Fruit fly (Drosophila melanogaster) whole organism, wandering third instar larva: ENCODE results near the gene lilli.

ENCODE experiments used
- Abd-B ChIP-seq: fragments of >200 bp; optimal IDR thresholded peaks from 2 replicates; lab custom pipeline; 2017; ENCODE audit warnings: missing biosample characterization, missing genetic modification characterization
- CG32264 ChIP-seq: fragments of 200-800 bp; sonication (Bioruptor generic); optimal IDR thresholded peaks from 2 replicates; lab custom pipeline; 2016; ENCODE audit warnings: missing biosample characterization, missing genetic modification characterization
- CG9705 ChIP-seq: fragments of 200-800 bp; sonication (Bioruptor generic); optimal IDR thresholded peaks from 2 replicates; lab custom pipeline; 2018; ENCODE audit warnings: missing biosample characterization, mild to moderate bottlenecking, missing genetic modification characterization
- CrebA ChIP-seq: fragments of 200-800 bp; sonication (Bioruptor generic); optimal IDR thresholded peaks from 2 replicates; lab custom pipeline; 2016; ENCODE audit warnings: missing biosample characterization, mild to moderate bottlenecking, missing genetic modification characterization, borderline replicate concordance
- Dfd ChIP-seq: fragments of >200 bp; optimal IDR thresholded peaks from 2 replicates; lab custom pipeline; 2017; ENCODE audit warnings: missing biosample characterization, missing genetic modification characterization
- Dif ChIP-seq: fragments of 200-275, 200-300 bp; sonication (Bioruptor generic); optimal IDR thresholded peaks from 2 replicates; lab custom pipeline; 2018; ENCODE audit warnings: missing biosample characterization, missing genetic modification characterization; ENCODE audit not compliant: partially characterized antibody
- GATAd ChIP-seq: sonication (Bioruptor generic); optimal IDR thresholded peaks from 2 replicates; lab custom pipeline; 2016; ENCODE audit warnings: missing biosample characterization, missing genetic modification characterization
- HLH106 ChIP-seq: fragments of 200-800 bp; optimal IDR thresholded peaks from 3 replicates; lab custom pipeline; 2019; ENCODE audit warnings: missing biosample characterization, mild to moderate bottlenecking, missing genetic modification characterization, moderate library complexity
- Hr78 ChIP-seq: fragments of >200 bp; optimal IDR thresholded peaks from 2 replicates; lab custom pipeline; 2017; ENCODE audit warnings: missing biosample characterization, missing genetic modification characterization
- Hr83 ChIP-seq: fragments of 200-300 bp; sonication (Bioruptor generic); optimal IDR thresholded peaks from 2 replicates; lab custom pipeline; 2016; ENCODE audit warnings: missing biosample characterization, mild to moderate bottlenecking, missing genetic modification characterization, moderate library complexity; ENCODE audit not compliant: poor library complexity, severe bottlenecking
- Jra ChIP-seq: sonication (Bioruptor generic); optimal IDR thresholded peaks from 2 replicates; lab custom pipeline; 2016; ENCODE audit warnings: missing biosample characterization, missing genetic modification characterization
- Mio ChIP-seq: sonication (Bioruptor generic); optimal IDR thresholded peaks from 2 replicates; lab custom pipeline; 2016; ENCODE audit warnings: missing biosample characterization, missing genetic modification characterization
- Myc ChIP-seq: fragments of >200 bp; optimal IDR thresholded peaks from 2 replicates; lab custom pipeline; 2017
- N ChIP-seq: fragments of >200 bp; optimal IDR thresholded peaks from 2 replicates; lab custom pipeline; 2018; ENCODE audit warnings: missing biosample characterization, missing external identifiers, missing genetic modification characterization
- OdsH ChIP-seq: fragments of 200-800 bp; sonication (Bioruptor generic); optimal IDR thresholded peaks from 2 replicates; lab custom pipeline; 2016; ENCODE audit warnings: missing biosample characterization, mild to moderate bottlenecking, missing genetic modification characterization
- Sp1 ChIP-seq: fragments of 200-800 bp; sonication (Bioruptor generic); optimal IDR thresholded peaks from 3 replicates; lab custom pipeline; 2019; ENCODE audit warnings: missing biosample characterization, mild to moderate bottlenecking, missing genetic modification characterization, moderate library complexity
- Vsx2 ChIP-seq: fragments of 200-300, 225-300 bp; sonication (Bioruptor generic); optimal IDR thresholded peaks from 2 replicates; lab custom pipeline; 2018; ENCODE audit warnings: missing biosample characterization, missing genetic modification characterization; ENCODE audit not compliant: partially characterized antibody
- br ChIP-seq: fragments of 200-800 bp; sonication (Bioruptor generic); optimal IDR thresholded peaks from 2 replicates; lab custom pipeline; 2016; ENCODE audit warnings: missing biosample characterization, missing genetic modification characterization
- dl ChIP-seq, 2 experiments: fragments of 175-275, 200-275 bp in 1 of 2; fragments of 200-275 bp in 1 of 2; sonication (Bioruptor generic); optimal IDR thresholded peaks; lab custom pipeline; 2018; ENCODE audit warnings: mild to moderate bottlenecking in 2 of 2, missing biosample characterization in 2 of 2, missing genetic modification characterization in 2 of 2, moderate library complexity in 2 of 2; ENCODE audit not compliant: partially characterized antibody in 2 of 2, insufficient read depth in 1 of 2
- dmrt93B ChIP-seq: fragments of 200-800 bp; sonication (Bioruptor generic); optimal IDR thresholded peaks from 2 replicates; lab custom pipeline; 2018; ENCODE audit warnings: missing biosample characterization, mild to moderate bottlenecking, missing genetic modification characterization
- dsf ChIP-seq: sonication (Bioruptor generic); optimal IDR thresholded peaks from 2 replicates; lab custom pipeline; 2016; ENCODE audit warnings: missing biosample characterization, missing genetic modification characterization, borderline replicate concordance
- ey ChIP-seq: fragments of 200-800 bp; sonication (Bioruptor generic); optimal IDR thresholded peaks from 2 replicates; lab custom pipeline; 2016; ENCODE audit warnings: missing biosample characterization, missing genetic modification characterization
- foxo ChIP-seq, 2 experiments: fragments of 200-800 bp; sonication (Bioruptor generic); optimal IDR thresholded peaks; 2 replicates in 1 of 2; 3 replicates in 1 of 2; lab custom pipeline; 2016 to 2017; ENCODE audit warnings: missing biosample characterization in 2 of 2, missing genetic modification characterization in 2 of 2
- fru ChIP-seq: fragments of 200-800 bp; sonication (Bioruptor generic); optimal IDR thresholded peaks from 3 replicates; lab custom pipeline; 2016; ENCODE audit warnings: missing biosample characterization, mild to moderate bottlenecking, missing genetic modification characterization
- h ChIP-seq: fragments of 200-800 bp; sonication (Bioruptor generic); optimal IDR thresholded peaks from 3 replicates; lab custom pipeline; 2016; ENCODE audit warnings: missing biosample characterization, mild to moderate bottlenecking, missing genetic modification characterization
- jim ChIP-seq: fragments of 175-275, 200-325 bp; sonication (Bioruptor generic); optimal IDR thresholded peaks from 2 replicates; lab custom pipeline; 2016; ENCODE audit warnings: missing biosample characterization, mild to moderate bottlenecking, missing genetic modification characterization
- lola ChIP-seq: fragments of >200 bp; optimal IDR thresholded peaks from 2 replicates; lab custom pipeline; 2017; ENCODE audit warnings: missing biosample characterization, missing genetic modification characterization
- pan ChIP-seq: fragments of >200 bp; optimal IDR thresholded peaks from 2 replicates; lab custom pipeline; 2017
- psq ChIP-seq: fragments of 200-800 bp; sonication (Bioruptor generic); optimal IDR thresholded peaks from 3 replicates; lab custom pipeline; 2017; ENCODE audit warnings: missing biosample characterization, mild to moderate bottlenecking, missing genetic modification characterization, moderate library complexity
- sage ChIP-seq: fragments of 200-800 bp; sonication (Bioruptor generic); optimal IDR thresholded peaks from 2 replicates; lab custom pipeline; 2016; ENCODE audit warnings: missing biosample characterization, mild to moderate bottlenecking, missing genetic modification characterization
- sv ChIP-seq: fragments of 200-800 bp; sonication (Bioruptor generic); optimal IDR thresholded peaks from 3 replicates; lab custom pipeline; 2016; ENCODE audit warnings: missing biosample characterization, missing genetic modification characterization
- tai ChIP-seq: sonication (Bioruptor generic); optimal IDR thresholded peaks from 2 replicates; lab custom pipeline; 2016; ENCODE audit warnings: missing biosample characterization, missing genetic modification characterization
- usp ChIP-seq: fragments of >200 bp; optimal IDR thresholded peaks from 2 replicates; lab custom pipeline; 2017; ENCODE audit warnings: missing biosample characterization, missing genetic modification characterization
- woc ChIP-seq: sonication (Bioruptor generic); optimal IDR thresholded peaks from 2 replicates; lab custom pipeline; 2016; ENCODE audit warnings: missing biosample characterization, mild to moderate bottlenecking, missing genetic modification characterization

lilli gene

DNA sequence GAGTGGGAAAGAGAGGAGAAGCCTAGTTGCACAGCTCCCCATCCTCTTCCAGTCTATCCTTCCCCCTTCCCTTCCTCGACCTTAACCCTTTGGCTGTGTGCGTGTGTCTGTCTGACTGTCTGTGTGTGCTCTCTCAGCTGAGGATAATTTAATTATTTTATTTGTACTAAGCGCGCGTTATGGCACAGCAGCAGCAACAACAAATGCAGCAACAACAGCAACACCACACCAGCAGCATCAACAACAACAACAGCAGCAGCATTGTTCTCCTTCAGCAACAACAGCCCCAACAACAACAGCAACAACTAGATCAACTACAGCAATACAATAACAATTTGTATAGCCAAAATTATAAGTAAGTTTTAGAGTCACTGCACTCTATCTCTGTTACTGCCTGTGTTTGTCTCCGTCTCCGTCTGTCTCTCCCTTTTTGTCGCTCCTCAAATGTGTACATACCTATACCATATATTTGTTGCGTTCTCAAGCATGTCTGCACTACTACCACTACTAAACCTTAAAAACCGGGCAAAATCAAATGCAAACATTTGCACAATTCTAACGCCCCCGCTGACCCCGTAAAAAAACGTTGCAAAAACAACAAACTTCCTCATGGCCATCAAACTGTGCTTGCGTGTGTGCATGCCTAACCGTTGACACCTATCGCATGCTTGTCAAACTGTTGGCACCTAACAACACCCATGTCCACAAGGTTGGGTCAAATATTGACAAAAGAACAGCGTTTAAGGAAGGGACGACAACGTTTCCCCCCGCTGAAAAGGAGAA, 59.9 kb downstream of the lilli start:
- TF ChIP-seq sv, result no peak
- TF ChIP-seq Myc, result peak; percentile 36
- TF ChIP-seq dsf (GFP tag; lab: Kevin White, UChicago), result no peak
- TF ChIP-seq h (GFP tag; lab: Kevin White, UChicago), result no peak
- TF ChIP-seq jim (GFP tag; lab: Kevin White, UChicago), result no peak
- no peak for TF ChIP-seq tai (GFP tag; lab: Kevin White, UChicago)
- no peak for TF ChIP-seq usp (GFP tag; lab: Kevin White, UChicago)
- no peak for TF ChIP-seq CG9705 (GFP tag; lab: Kevin White, UChicago)
- no peak for TF ChIP-seq sage (GFP tag; lab: Kevin White, UChicago)
- no peak for TF ChIP-seq Jra (GFP tag; lab: Kevin White, UChicago)
- no peak for TF ChIP-seq Sp1 (GFP tag; lab: Kevin White, UChicago)
- TF ChIP-seq OdsH (GFP tag; lab: Kevin White, UChicago), result no peak
- TF ChIP-seq Vsx2 (GFP tag; lab: Kevin White, UChicago), result no peak
- peak; percentile 83 for TF ChIP-seq Dfd
- TF ChIP-seq, all 38 proteins: peak for 2

DNA sequence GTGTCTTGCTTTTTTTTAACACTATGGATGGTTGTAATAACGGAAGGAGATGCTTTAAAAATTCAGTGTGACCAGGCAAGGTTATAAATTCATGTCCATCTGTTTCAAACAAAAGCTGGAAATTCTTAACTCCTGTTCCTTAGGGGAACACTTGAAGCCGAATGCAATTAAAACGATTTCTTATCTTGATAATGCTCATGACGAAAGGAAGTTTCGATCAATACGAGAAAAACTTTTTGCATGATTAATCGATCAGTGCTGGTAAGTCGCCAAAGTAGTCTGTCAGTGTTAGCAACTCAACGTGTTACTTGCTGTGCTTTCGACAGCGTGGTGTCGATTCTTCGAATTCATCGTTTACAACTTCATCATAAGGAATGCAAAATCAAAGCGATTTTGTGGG, 68.7 kb downstream of the lilli start, which contains the start of gene Rbp9:
Gene Rbp9, plus strand, starts transcription at position 291 of the 400 bp plus-strand sequence.
- TF ChIP-seq Sp1 (GFP tag; lab: Kevin White, UChicago), result no peak
- TF ChIP-seq ey, result no peak
- no peak for TF ChIP-seq Abd-B (GFP tag; lab: Kevin White, UChicago)

DNA sequence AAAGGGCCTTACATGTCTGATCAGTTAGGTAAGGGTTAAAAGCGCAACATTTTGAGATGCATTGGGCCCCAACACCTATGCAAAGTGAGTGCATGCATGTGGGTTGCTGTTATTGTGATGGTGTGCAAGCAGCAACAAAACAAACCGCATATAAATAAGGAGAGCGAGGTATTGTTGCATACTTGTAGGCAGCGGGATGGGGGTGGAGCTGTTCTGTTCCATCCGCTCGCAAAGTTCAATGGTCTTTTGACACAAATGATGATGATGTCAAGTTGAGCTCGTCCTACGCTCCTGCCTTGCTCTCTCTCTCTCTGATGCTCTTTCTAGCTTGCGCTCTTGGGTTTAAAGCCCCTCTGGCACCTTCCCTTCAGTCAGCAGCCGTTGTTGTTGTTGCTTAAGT, 69.9 kb downstream of the lilli start:
- no peak for TF ChIP-seq pan (lab: Kevin White, UChicago)
- no peak for TF ChIP-seq HLH106 (tag; lab: Kevin White, UChicago)
- no peak for TF ChIP-seq ey
- TF ChIP-seq Hr83, result peak; percentile 7
- no peak for TF ChIP-seq Hr78 (GFP tag; lab: Kevin White, UChicago)
- no peak for TF ChIP-seq OdsH (GFP tag; lab: Kevin White, UChicago)
- no peak for TF ChIP-seq GATAd (GFP tag; lab: Kevin White, UChicago)
- no peak for TF ChIP-seq dmrt93B
- peak; percentile 57 for TF ChIP-seq Myc
- peak; percentile 76 for TF ChIP-seq N (GFP tag; lab: Kevin White, UChicago)
- no peak for TF ChIP-seq CG9705 (GFP tag; lab: Kevin White, UChicago)
- TF ChIP-seq dsf (GFP tag; lab: Kevin White, UChicago), result no peak
- TF ChIP-seq br, result no peak
- no peak for TF ChIP-seq foxo (GFP tag; optimal IDR thresholded peaks at IDR 0.05; lab: Kevin White, UChicago)
- TF ChIP-seq fru, result no peak
- no peak for TF ChIP-seq Mio (GFP tag; lab: Kevin White, UChicago)
- peak; percentile 64 for TF ChIP-seq Dif

DNA sequence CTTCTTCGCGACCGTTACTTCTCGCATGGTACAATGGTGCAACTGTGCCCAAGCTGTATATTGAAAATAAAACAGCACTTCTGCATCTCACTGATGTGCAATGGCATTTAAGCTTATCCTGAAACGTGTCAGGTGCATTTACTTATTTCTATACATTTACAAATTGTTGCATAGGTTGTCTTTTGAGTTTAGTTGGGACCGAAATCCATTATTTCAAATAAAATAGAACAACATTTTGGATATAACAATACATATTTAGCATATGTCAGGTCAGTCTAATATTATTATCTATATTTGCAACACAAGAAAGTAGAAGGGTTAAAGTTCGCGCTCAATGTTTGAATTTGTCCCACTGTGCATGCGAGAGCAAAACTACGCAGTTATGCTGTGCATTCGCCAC, 70.6 kb downstream of the lilli start:
- no peak for TF ChIP-seq Abd-B (GFP tag; lab: Kevin White, UChicago)
- TF ChIP-seq woc (GFP tag; lab: Kevin White, UChicago), result no peak
- TF ChIP-seq psq (GFP tag; lab: Kevin White, UChicago), result no peak
- TF ChIP-seq foxo (GFP tag; optimal IDR thresholded peaks at IDR 0.05; lab: Kevin White, UChicago), result no peak
- TF ChIP-seq lola (GFP tag; lab: Kevin White, UChicago), result no peak
- no peak for TF ChIP-seq Sp1 (GFP tag; lab: Kevin White, UChicago)
- TF ChIP-seq Myc, result no peak
- TF ChIP-seq CG32264 (GFP tag; lab: Kevin White, UChicago), result no peak
- no peak for TF ChIP-seq CrebA
- no peak for TF ChIP-seq OdsH (GFP tag; lab: Kevin White, UChicago)
- no peak for TF ChIP-seq dl (GFP tag; optimal IDR thresholded peaks at IDR 0.05; lab: Kevin White, UChicago; ENCODE audit: insufficient read depth in 1 of 2, partially characterized antibody in 2 of 2)
- TF ChIP-seq ey, result no peak
- no peak for TF ChIP-seq CG9705 (GFP tag; lab: Kevin White, UChicago)
- no peak for TF ChIP-seq GATAd (GFP tag; lab: Kevin White, UChicago)
- TF ChIP-seq fru, result no peak
- TF ChIP-seq, all 38 proteins: peak for 0
